Fruit fly (Drosophila melanogaster) whole organism, embryonic: ENCODE measurements around the gene CG43954.
A peak's percentile ranks its signal among the peaks of the same experiment; 100 is the strongest.

Source experiments
- Asciz ChIP-seq: fragments of 200-800 bp; sonication (Bioruptor generic); optimal IDR thresholded peaks from 2 replicates; lab custom pipeline; 2017; ENCODE audit warnings: missing biosample characterization, mild to moderate bottlenecking, missing genetic modification characterization, missing genetic modification reagents
- Atf6 ChIP-seq: fragments of 200-800 bp; sonication (Bioruptor generic); IDR thresholded peaks from 2 replicates; pipeline ENCODE4 v1.3.6; 2022; ENCODE audit warnings: missing biosample characterization, missing genetic modification characterization
- CG1024 ChIP-seq: fragments of 200-800 bp; sonication (Bioruptor generic); IDR thresholded peaks from 2 replicates; pipeline ENCODE4 v1.3.6; 2022; ENCODE audit warnings: missing biosample characterization, missing genetic modification characterization
- CG10267 ChIP-seq: fragments of 200-800 bp; sonication (Bioruptor generic); optimal IDR thresholded peaks from 2 replicates; lab custom pipeline; 2018; ENCODE audit warnings: missing biosample characterization, mild to moderate bottlenecking, missing genetic modification characterization, moderate library complexity
- CG10274 ChIP-seq: fragments of 200-800 bp; sonication (Bioruptor generic); optimal IDR thresholded peaks from 3 replicates; lab custom pipeline; 2017; ENCODE audit warnings: missing biosample characterization, mild to moderate bottlenecking, missing genetic modification characterization
- CG10431 ChIP-seq: fragments of 200-800 bp; sonication (Bioruptor generic); optimal IDR thresholded peaks from 3 replicates; lab custom pipeline; 2018; ENCODE audit warnings: missing biosample characterization, mild to moderate bottlenecking, missing genetic modification characterization
- CG12236 ChIP-seq: fragments of 200-800 bp; sonication (Bioruptor generic); optimal IDR thresholded peaks from 2 replicates; lab custom pipeline; 2016; ENCODE audit warnings: missing biosample characterization, missing genetic modification characterization
- CG13123 ChIP-seq: fragments of 200-800 bp; sonication (Bioruptor generic); optimal IDR thresholded peaks from 2 replicates; lab custom pipeline; 2016; ENCODE audit warnings: missing biosample characterization, missing genetic modification characterization
- CG14014 ChIP-seq: fragments of 200-800 bp; sonication (Bioruptor generic); IDR thresholded peaks from 2 replicates; pipeline ENCODE4 v1.3.6; 2022; ENCODE audit warnings: missing biosample characterization, missing genetic modification characterization
- CG14050 ChIP-seq: fragments of 200-800 bp; sonication (Bioruptor generic); IDR thresholded peaks from 3 replicates; pipeline ENCODE4 v1.3.6; 2022; ENCODE audit warnings: missing biosample characterization, missing genetic modification characterization
- CG15479 ChIP-seq: fragments of 200-800 bp; sonication (Bioruptor generic); optimal IDR thresholded peaks from 3 replicates; lab custom pipeline; 2019; ENCODE audit warnings: missing biosample characterization, mild to moderate bottlenecking, missing genetic modification characterization, moderate library complexity
- CG1603 ChIP-seq: fragments of 200-800 bp; sonication (Bioruptor generic); optimal IDR thresholded peaks from 2 replicates; lab custom pipeline; 2019; ENCODE audit warnings: missing biosample characterization, mild to moderate bottlenecking, missing genetic modification characterization, moderate library complexity
- CG18764 ChIP-seq: fragments of 200-800 bp; sonication (Bioruptor generic); optimal IDR thresholded peaks from 3 replicates; lab custom pipeline; 2016; ENCODE audit warnings: missing biosample characterization, missing genetic modification characterization
- CG3065 ChIP-seq: fragments of 200-800 bp; sonication (Bioruptor generic); optimal IDR thresholded peaks from 2 replicates; lab custom pipeline; 2016; ENCODE audit warnings: missing biosample characterization, missing genetic modification characterization
- CG3163 ChIP-seq: fragments of 200-800 bp; sonication (Bioruptor generic); optimal IDR thresholded peaks from 3 replicates; lab custom pipeline; 2016; ENCODE audit warnings: missing biosample characterization, missing genetic modification characterization
- CG32532 ChIP-seq: fragments of 200-800 bp; sonication (Bioruptor generic); IDR thresholded peaks from 2 replicates; pipeline ENCODE4 v1.3.6; 2022; ENCODE audit warnings: missing biosample characterization, missing genetic modification characterization
- CG3281 ChIP-seq: fragments of 200-800 bp; sonication (Bioruptor generic); optimal IDR thresholded peaks from 3 replicates; lab custom pipeline; 2017; ENCODE audit warnings: missing biosample characterization, mild to moderate bottlenecking, missing genetic modification characterization
- CG3407 ChIP-seq: fragments of 200-800 bp; sonication (Bioruptor generic); optimal IDR thresholded peaks from 2 replicates; lab custom pipeline; 2018; ENCODE audit warnings: missing biosample characterization, mild to moderate bottlenecking, missing genetic modification characterization
- CG3995 ChIP-seq: fragments of 200-800 bp; sonication (Bioruptor generic); optimal IDR thresholded peaks from 3 replicates; lab custom pipeline; 2016; ENCODE audit warnings: missing biosample characterization, missing genetic modification characterization
- CG43689 ChIP-seq: fragments of 200-800 bp; sonication (Bioruptor generic); IDR thresholded peaks from 2 replicates; pipeline ENCODE4 v1.3.6; 2022; ENCODE audit warnings: missing biosample characterization, missing genetic modification characterization
- CG7963 ChIP-seq: fragments of 200-800 bp; sonication (Bioruptor generic); IDR thresholded peaks from 3 replicates; pipeline ENCODE4 v1.3.6; 2022; ENCODE audit warnings: missing biosample characterization, missing genetic modification characterization; ENCODE audit not compliant: partially characterized antibody
- CG8478 ChIP-seq: fragments of >200 bp; optimal IDR thresholded peaks from 2 replicates; lab custom pipeline; 2018
- CG9727 ChIP-seq: fragments of 200-800 bp; sonication (Bioruptor generic); optimal IDR thresholded peaks from 3 replicates; lab custom pipeline; 2017; ENCODE audit warnings: missing biosample characterization, mild to moderate bottlenecking, missing genetic modification characterization
- CTCF ChIP-seq: fragments of 200-800 bp; sonication (Bioruptor generic); optimal IDR thresholded peaks from 2 replicates; lab custom pipeline; 2017; ENCODE audit warnings: missing biosample characterization, mild to moderate bottlenecking, missing genetic modification characterization, moderate library complexity
- Fer1 ChIP-seq: fragments of 200-800 bp; sonication (Bioruptor generic); optimal IDR thresholded peaks from 2 replicates; lab custom pipeline; 2017; ENCODE audit warnings: missing biosample characterization, mild to moderate bottlenecking, missing genetic modification characterization
- Kr ChIP-seq: fragments of 200-800 bp; sonication (Bioruptor generic); optimal IDR thresholded peaks from 2 replicates; lab custom pipeline; 2017; ENCODE audit warnings: missing biosample characterization, mild to moderate bottlenecking, missing genetic modification characterization
- Lhr ChIP-seq: fragments of 200-800 bp; sonication (Bioruptor generic); optimal IDR thresholded peaks from 3 replicates; lab custom pipeline; 2017; ENCODE audit warnings: mild to moderate bottlenecking, missing biosample characterization, missing genetic modification reagents, missing genetic modification characterization
- Med ChIP-seq: fragments of 200-800 bp; sonication (Bioruptor generic); peaks from one replicate; lab custom pipeline; 2016; ENCODE audit warnings: missing biosample characterization, missing genetic modification characterization, mild to moderate bottlenecking, inconsistent platforms, moderate library complexity
- Nf-YA ChIP-seq: fragments of 200-800 bp; sonication (Bioruptor generic); IDR thresholded peaks from 2 replicates; pipeline ENCODE4 v1.3.6; 2022; ENCODE audit warnings: missing biosample characterization, missing genetic modification characterization
- Nf-YC ChIP-seq: fragments of 200-800 bp; optimal IDR thresholded peaks from 3 replicates; lab custom pipeline; 2019; ENCODE audit warnings: missing biosample characterization, mild to moderate bottlenecking, missing genetic modification characterization, moderate library complexity
- Pdp1 ChIP-seq, 2 experiments: fragments of 200-800 bp; sonication (Bioruptor generic); optimal IDR thresholded peaks; 3 replicates each; lab custom pipeline; 2016; ENCODE audit warnings: missing biosample characterization in 2 of 2, missing genetic modification characterization in 2 of 2, mild to moderate bottlenecking in 1 of 2, moderate library complexity in 1 of 2
- Rfx ChIP-seq: fragments of 200-800 bp; sonication (Bioruptor generic); IDR thresholded peaks from 2 replicates; pipeline ENCODE4 v1.3.6; 2022; ENCODE audit warnings: missing biosample characterization, missing genetic modification characterization
- TFAM ChIP-seq: fragments of 200-800 bp; sonication (Bioruptor generic); optimal IDR thresholded peaks from 2 replicates; lab custom pipeline; 2017; ENCODE audit warnings: missing biosample characterization, missing genetic modification characterization, inconsistent platforms
- Trl ChIP-seq, 3 experiments: fragments of >200 bp in 2 of 3; fragments of 200-800 bp in 1 of 3; sonication (Bioruptor generic) in 1 of 3; optimal IDR thresholded peaks; 2 replicates in 1 of 3; 3 replicates in 2 of 3; lab custom pipeline; 2016 to 2017; ENCODE audit warnings: missing biosample characterization in 1 of 3, missing genetic modification characterization in 1 of 3
- YL-1 ChIP-seq: fragments of 200-800 bp; sonication (Bioruptor generic); optimal IDR thresholded peaks from 3 replicates; lab custom pipeline; 2017; ENCODE audit warnings: missing biosample characterization, mild to moderate bottlenecking, missing genetic modification characterization
- abd-A ChIP-seq: fragments of 200-800 bp; sonication (Bioruptor generic); optimal IDR thresholded peaks from 3 replicates; lab custom pipeline; 2019; ENCODE audit warnings: missing biosample characterization, mild to moderate bottlenecking, missing genetic modification characterization, moderate library complexity
- dimm ChIP-seq: fragments of 200-800 bp; sonication (Bioruptor generic); IDR thresholded peaks from 2 replicates; pipeline ENCODE4 v1.3.6; 2022; ENCODE audit warnings: missing biosample characterization, missing genetic modification characterization
- disco-r ChIP-seq: fragments of 200-800 bp; sonication (Bioruptor generic); optimal IDR thresholded peaks from 2 replicates; lab custom pipeline; 2016; ENCODE audit warnings: missing biosample characterization, missing genetic modification characterization
- dm ChIP-seq: fragments of 200-800 bp; sonication (Bioruptor generic); optimal IDR thresholded peaks from 3 replicates; lab custom pipeline; 2016; ENCODE audit warnings: missing biosample characterization, missing genetic modification characterization
- dmrt99B ChIP-seq: fragments of 200-800 bp; sonication (Bioruptor generic); optimal IDR thresholded peaks from 2 replicates; lab custom pipeline; 2018; ENCODE audit warnings: missing biosample characterization, mild to moderate bottlenecking, missing genetic modification characterization, moderate library complexity
- ftz-f1 ChIP-seq: fragments of 200-800 bp; sonication (Bioruptor generic); optimal IDR thresholded peaks from 2 replicates; lab custom pipeline; 2016; ENCODE audit warnings: missing biosample characterization, missing genetic modification characterization
- maf-S ChIP-seq: fragments of 200-800 bp; sonication (Bioruptor generic); optimal IDR thresholded peaks from 2 replicates; lab custom pipeline; 2016; ENCODE audit warnings: missing biosample characterization, missing genetic modification characterization
- mam ChIP-seq: fragments of 200-800 bp; sonication (Bioruptor generic); optimal IDR thresholded peaks from 3 replicates; lab custom pipeline; 2016; ENCODE audit warnings: missing biosample characterization, missing genetic modification characterization
- psq ChIP-seq: fragments of 200-800 bp; sonication (Bioruptor generic); optimal IDR thresholded peaks from 2 replicates; lab custom pipeline; 2017; ENCODE audit warnings: missing biosample characterization, missing genetic modification characterization
- sc ChIP-seq, 3 experiments: fragments of >200 bp in 2 of 3; fragments of 200-800 bp in 1 of 3; sonication (Bioruptor generic) in 1 of 3; optimal IDR thresholded peaks; 2 replicates in 2 of 3; 3 replicates in 1 of 3; lab custom pipeline; 2017; ENCODE audit warnings: mild to moderate bottlenecking in 1 of 3, missing biosample characterization in 1 of 3, missing genetic modification characterization in 1 of 3, missing genetic modification reagents in 1 of 3
- sima ChIP-seq: fragments of 200-800 bp; sonication (Bioruptor generic); optimal IDR thresholded peaks from 2 replicates; lab custom pipeline; 2016; ENCODE audit warnings: missing biosample characterization, missing genetic modification characterization
- ttk ChIP-seq: fragments of 200-800 bp; sonication (Bioruptor generic); IDR thresholded peaks from 2 replicates; pipeline ENCODE4 v2.1.2; 2022; ENCODE audit warnings: missing biosample characterization, missing genetic modification characterization
- yki ChIP-seq: fragments of >200 bp; optimal IDR thresholded peaks from 3 replicates; lab custom pipeline; 2018
- zen2 ChIP-seq: fragments of 200-800 bp; sonication (Bioruptor generic); IDR thresholded peaks from 3 replicates; pipeline ENCODE4 v1.3.6; 2022; ENCODE audit warnings: missing biosample characterization, missing genetic modification characterization; ENCODE audit not compliant: partially characterized antibody

CG43954 gene

dm6 chr3L:16659959-16660870 lies 51.3 kb downstream of the CG43954 start:
- TF ChIP-seq CG32532 = peak; percentile 94
- peak; percentile 90 for TF ChIP-seq CG10274 (GFP tag; lab: Kevin White, UChicago)
- peak; percentile 94 for TF ChIP-seq Atf6 (GFP tag; lab: Robert Waterston, UW)
- peak; percentile 14 for TF ChIP-seq Kr (GFP tag; lab: Kevin White, UChicago)
- TF ChIP-seq Asciz (GFP tag; lab: Kevin White, UChicago) = peak; percentile 97
- TF ChIP-seq dimm = peak; percentile 80
- no peak for TF ChIP-seq CG15479 (GFP tag; lab: Kevin White, UChicago)
- TF ChIP-seq CG13123 (GFP tag; lab: Kevin White, UChicago) = peak; percentile 88
- TF ChIP-seq CTCF (GFP tag; lab: Kevin White, UChicago) = peak; percentile 73
- peak; percentile 92 for TF ChIP-seq Nf-YA (GFP tag; lab: Robert Waterston, UW)
- peak; percentile 85 for TF ChIP-seq CG43689
- TF ChIP-seq disco-r (GFP tag; lab: Kevin White, UChicago) = peak; percentile 75
- peak; percentile 90 for TF ChIP-seq CG10431
- peak; percentile 55 for TF ChIP-seq CG3163 (GFP tag; lab: Kevin White, UChicago)
- peak; percentile 93 for TF ChIP-seq ttk (GFP tag; lab: Robert Waterston, UW)
- peak; percentile 94 for TF ChIP-seq CG14014 (GFP tag; lab: Robert Waterston, UW)
- peak; percentile 97 for TF ChIP-seq abd-A
- peak; percentile 97 for TF ChIP-seq Fer1
- no peak for TF ChIP-seq CG8478
- peak; percentile 71 to 76 for TF ChIP-seq Trl (optimal IDR thresholded peaks at IDR 0.05; lab: Kevin White, UChicago)
- TF ChIP-seq Trl (GFP tag; optimal IDR thresholded peaks at IDR 0.05; lab: Kevin White, UChicago) = peak; percentile 86
- TF ChIP-seq sima (GFP tag; lab: Kevin White, UChicago) = peak; percentile 69
- peak; percentile 85 for TF ChIP-seq TFAM (GFP tag; lab: Kevin White, UChicago)
- peak; percentile 89 for TF ChIP-seq CG3065 (GFP tag; lab: Kevin White, UChicago)
- TF ChIP-seq CG1024 (GFP tag; lab: Robert Waterston, UW) = peak; percentile 82
- TF ChIP-seq CG1603 (tag; lab: Kevin White, UChicago) = peak; percentile 87
- TF ChIP-seq YL-1 (GFP tag; lab: Kevin White, UChicago) = peak; percentile 79
- TF ChIP-seq CG3281 = peak; percentile 98
- peak; percentile 89 to 96 for TF ChIP-seq Pdp1 (GFP tag; optimal IDR thresholded peaks at IDR 0.05; lab: Kevin White, UChicago)
- TF ChIP-seq Rfx = peak; percentile 94
- TF ChIP-seq zen2 = no peak
- TF ChIP-seq mam = peak; percentile 95
- peak; percentile 76 for TF ChIP-seq psq (GFP tag; lab: Kevin White, UChicago)
- peak; percentile 91 for TF ChIP-seq CG14050 (GFP tag; lab: Robert Waterston, UW)
- peak; percentile 98 for TF ChIP-seq Med (GFP tag; lab: Kevin White, UChicago)
- peak; percentile 93 for TF ChIP-seq CG18764 (GFP tag; lab: Kevin White, UChicago)
- peak; percentile 93 for TF ChIP-seq CG10267 (tag; lab: Kevin White, UChicago)
- TF ChIP-seq yki (lab: Kevin White, UChicago) = no peak
- peak; percentile 98 for TF ChIP-seq CG9727 (GFP tag; lab: Kevin White, UChicago)
- peak; percentile 89 for TF ChIP-seq Lhr (GFP tag; lab: Kevin White, UChicago)
- TF ChIP-seq CG12236 (GFP tag; lab: Kevin White, UChicago) = peak; percentile 76
- peak; percentile 72 for TF ChIP-seq CG3995 (GFP tag; lab: Kevin White, UChicago)
- peak; percentile 54 for TF ChIP-seq ftz-f1 (GFP tag; lab: Kevin White, UChicago)
- no peak for TF ChIP-seq sc (optimal IDR thresholded peaks at IDR 0.05; lab: Kevin White, UChicago)
- TF ChIP-seq sc (GFP tag; optimal IDR thresholded peaks at IDR 0.05; lab: Kevin White, UChicago) = peak; percentile 97
- TF ChIP-seq maf-S (GFP tag; lab: Kevin White, UChicago) = peak; percentile 93
- TF ChIP-seq CG7963 = no peak
- peak; percentile 99 for TF ChIP-seq dmrt99B
- TF ChIP-seq CG3407 = peak; percentile 95
- peak; percentile 78 for TF ChIP-seq dm (GFP tag; lab: Kevin White, UChicago)
- TF ChIP-seq Nf-YC (tag; lab: Kevin White, UChicago) = peak; percentile 83
